Fruit fly (Drosophila melanogaster): ENCODE measurements around the gene pip.
A peak's percentile ranks its signal among the peaks of the same experiment; 100 is the strongest.

The pip gene

DNA sequence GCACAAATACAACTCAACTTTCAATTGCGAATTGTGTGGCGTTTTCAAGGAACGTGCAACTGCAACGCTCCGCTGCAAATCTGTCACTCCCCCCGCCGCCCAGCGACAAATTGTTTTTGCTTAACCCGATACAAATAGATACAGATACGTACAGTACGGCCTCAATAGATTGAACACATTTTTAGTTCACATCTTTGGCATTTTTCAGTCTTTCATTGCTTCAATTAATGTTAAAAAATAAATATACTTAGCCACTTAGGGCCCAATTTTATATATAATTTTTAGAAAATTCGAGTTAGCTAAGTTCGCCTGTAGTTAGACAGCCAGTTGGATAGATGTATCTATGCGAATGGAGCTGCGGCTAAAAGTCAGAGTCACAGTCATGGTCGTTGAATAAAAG is 11.4 kb downstream of the pip start (continued):
- TF ChIP-seq klu (GFP tag; IDR thresholded peaks at IDR 0.05) (no peak), CG7839 (tag; optimal IDR thresholded peaks at IDR 0.05) (peak; percentile 29), ase (GFP tag; IDR thresholded peaks at IDR 0.05) (no peak), CG12104 (GFP tag; optimal IDR thresholded peaks at IDR 0.05) (no peak), CG10462 (GFP tag; optimal IDR thresholded peaks at IDR 0.05) (no peak), tup (GFP tag; optimal IDR thresholded peaks at IDR 0.05) (no peak), CG6765 (GFP tag; optimal IDR thresholded peaks at IDR 0.05) (no peak), ATbp (GFP tag; optimal IDR thresholded peaks at IDR 0.05) (no peak), CG2875 (GFP tag; optimal IDR thresholded peaks at IDR 0.05) (no peak), Rfx (GFP tag; IDR thresholded peaks at IDR 0.05) (no peak), sens-2 (GFP tag; IDR thresholded peaks at IDR 0.05) (no peak), Oli (tag; optimal IDR thresholded peaks at IDR 0.05) (peak; percentile 45), dpn (GFP tag; optimal IDR thresholded peaks at IDR 0.05) (peak in 1 of 2 experiments; percentile 5), pros (GFP tag; optimal IDR thresholded peaks at IDR 0.05) (no peak), slou (GFP tag; optimal IDR thresholded peaks at IDR 0.05) (no peak), CG1233 (GFP tag; optimal IDR thresholded peaks at IDR 0.05) (no peak), CG11398 (GFP tag; optimal IDR thresholded peaks at IDR 0.05) (no peak), CHES-1-like (GFP tag; optimal IDR thresholded peaks at IDR 0.05) (no peak), gcm (GFP tag; optimal IDR thresholded peaks at IDR 0.05) (no peak), CG7372 (GFP tag; IDR thresholded peaks at IDR 0.05) (no peak), Optix (GFP tag; IDR thresholded peaks at IDR 0.05) (no peak), Dfd (GFP tag; optimal IDR thresholded peaks at IDR 0.05) (no peak), CG32772 (GFP tag; IDR thresholded peaks at IDR 0.05) (no peak), CG7786 (GFP tag; optimal IDR thresholded peaks at IDR 0.05) (no peak), scrt (GFP tag; optimal IDR thresholded peaks at IDR 0.05) (no peak), CG9932 (GFP tag; IDR thresholded peaks at IDR 0.05) (no peak), CG32767 (GFP tag; IDR thresholded peaks at IDR 0.05) (no peak), mld (GFP tag; IDR thresholded peaks at IDR 0.05; ENCODE audit: partially characterized antibody) (no peak), CG7963 (GFP tag; IDR thresholded peaks at IDR 0.05; ENCODE audit: partially characterized antibody) (no peak), chm (GFP tag; IDR thresholded peaks at IDR 0.05) (no peak), Fer3 (tag; optimal IDR thresholded peaks at IDR 0.05) (no peak), CG1024 (GFP tag; IDR thresholded peaks at IDR 0.05) (no peak), CG9797 (GFP tag; optimal IDR thresholded peaks at IDR 0.05) (no peak), mirr (GFP tag; optimal IDR thresholded peaks at IDR 0.05) (no peak), Doc3 (GFP tag; IDR thresholded peaks at IDR 0.05; ENCODE audit: partially characterized antibody) (no peak), Dad (GFP tag; optimal IDR thresholded peaks at IDR 0.05) (no peak), HLH54F (GFP tag; optimal IDR thresholded peaks at IDR 0.05) (no peak), Asciz (GFP tag; optimal IDR thresholded peaks at IDR 0.05) (no peak), gem (tag; optimal IDR thresholded peaks at IDR 0.05) (peak; percentile 55), inv (GFP tag; IDR thresholded peaks at IDR 0.05; ENCODE audit: partially characterized antibody) (no peak), HmgZ (tag; optimal IDR thresholded peaks at IDR 0.05) (no peak), D19B (GFP tag; optimal IDR thresholded peaks at IDR 0.05) (no peak), Tbp (GFP tag; optimal IDR thresholded peaks at IDR 0.05) (no peak), org-1 (GFP tag; optimal IDR thresholded peaks at IDR 0.05) (no peak), CG32532 (GFP tag; IDR thresholded peaks at IDR 0.05) (no peak), wek (GFP tag; optimal IDR thresholded peaks at IDR 0.05) (no peak), ro (GFP tag; IDR thresholded peaks at IDR 0.05) (no peak), CG14441 (GFP tag; IDR thresholded peaks at IDR 0.05) (no peak), CG18476 (GFP tag; optimal IDR thresholded peaks at IDR 0.05) (no peak), CG10654 (GFP tag; optimal IDR thresholded peaks at IDR 0.05) (no peak), CG1602 (GFP tag; optimal IDR thresholded peaks at IDR 0.05) (no peak), tap (tag; optimal IDR thresholded peaks at IDR 0.05) (no peak)
